Fruit fly (Drosophila melanogaster) whole organism, embryonic: ENCODE data around the gene mbm.

ENCODE experiments used
- CG10209 ChIP-seq: fragments of 200-800 bp; sonication (Bioruptor generic); optimal IDR thresholded peaks from 3 replicates; lab custom pipeline; 2017; ENCODE audit warnings: missing biosample characterization, mild to moderate bottlenecking, missing genetic modification characterization, missing genetic modification reagents
- CG10979 ChIP-seq: fragments of 200-800 bp; sonication (Bioruptor generic); optimal IDR thresholded peaks from 2 replicates; lab custom pipeline; 2018; ENCODE audit warnings: missing biosample characterization, mild to moderate bottlenecking, missing genetic modification characterization, moderate library complexity
- CG12104 ChIP-seq: fragments of 200-800 bp; sonication (Bioruptor generic); optimal IDR thresholded peaks from 3 replicates; lab custom pipeline; 2016; ENCODE audit warnings: missing biosample characterization, missing genetic modification characterization
- CG12744 ChIP-seq: fragments of 200-800 bp; sonication (Bioruptor generic); optimal IDR thresholded peaks from 2 replicates; lab custom pipeline; 2016; ENCODE audit warnings: missing biosample characterization, missing genetic modification characterization
- CG12769 ChIP-seq: fragments of 200-800 bp; sonication (Bioruptor generic); optimal IDR thresholded peaks from 2 replicates; lab custom pipeline; 2019; ENCODE audit warnings: missing biosample characterization, mild to moderate bottlenecking, missing genetic modification characterization, moderate library complexity
- CG13424 ChIP-seq: fragments of 200-800 bp; sonication (Bioruptor generic); optimal IDR thresholded peaks from 2 replicates; lab custom pipeline; 2019; ENCODE audit warnings: missing biosample characterization, mild to moderate bottlenecking, missing genetic modification characterization, moderate library complexity
- CG14860 ChIP-seq: fragments of 200-800 bp; sonication (Bioruptor generic); IDR thresholded peaks from 3 replicates; pipeline ENCODE4 v1.3.6; 2022; ENCODE audit warnings: missing biosample characterization, missing genetic modification characterization; ENCODE audit not compliant: partially characterized antibody
- CG15269 ChIP-seq: fragments of 200-800 bp; sonication (Bioruptor generic); optimal IDR thresholded peaks from 2 replicates; lab custom pipeline; 2018; ENCODE audit warnings: missing biosample characterization, mild to moderate bottlenecking, missing genetic modification characterization, moderate library complexity
- CG1529 ChIP-seq: fragments of 200-800 bp; sonication (Bioruptor generic); optimal IDR thresholded peaks from 3 replicates; lab custom pipeline; 2018; ENCODE audit warnings: missing biosample characterization, missing genetic modification characterization
- CG17186 ChIP-seq: fragments of 200-800 bp; sonication (Bioruptor generic); optimal IDR thresholded peaks from 3 replicates; lab custom pipeline; 2017; ENCODE audit warnings: missing biosample characterization, missing genetic modification reagents, missing genetic modification characterization
- CG17385 ChIP-seq: fragments of 200-800 bp; sonication (Bioruptor generic); optimal IDR thresholded peaks from 3 replicates; lab custom pipeline; 2018; ENCODE audit warnings: missing biosample characterization, mild to moderate bottlenecking, missing genetic modification characterization
- CG1792 ChIP-seq: fragments of 200-800 bp; sonication (Bioruptor generic); optimal IDR thresholded peaks from 2 replicates; lab custom pipeline; 2016; ENCODE audit warnings: missing biosample characterization, missing genetic modification characterization
- CG18599 ChIP-seq: fragments of 200-800 bp; sonication (Bioruptor generic); optimal IDR thresholded peaks from 3 replicates; lab custom pipeline; 2017; ENCODE audit warnings: missing biosample characterization, missing genetic modification characterization, mild to moderate bottlenecking, moderate library complexity, missing genetic modification reagents
- CG2199 ChIP-seq: fragments of 200-800 bp; sonication (Bioruptor generic); IDR thresholded peaks from 3 replicates; pipeline ENCODE4 v1.3.6; 2022; ENCODE audit warnings: missing biosample characterization, missing genetic modification characterization
- CG30020 ChIP-seq: fragments of 200-800 bp; optimal IDR thresholded peaks from 2 replicates; lab custom pipeline; 2019; ENCODE audit warnings: missing biosample characterization, mild to moderate bottlenecking, missing genetic modification characterization, moderate library complexity
- CG31365 ChIP-seq: fragments of 200-800 bp; sonication (Bioruptor generic); optimal IDR thresholded peaks from 2 replicates; lab custom pipeline; 2018; ENCODE audit warnings: missing biosample characterization, mild to moderate bottlenecking, missing genetic modification characterization
- CG31441 ChIP-seq: fragments of 200-800 bp; sonication (Bioruptor generic); IDR thresholded peaks from 2 replicates; pipeline ENCODE4 v1.3.6; 2022; ENCODE audit warnings: missing biosample characterization, missing genetic modification characterization
- CG32772 ChIP-seq: fragments of 200-800 bp; sonication (Bioruptor generic); IDR thresholded peaks from 2 replicates; pipeline ENCODE4 v1.3.6; 2022; ENCODE audit warnings: missing biosample characterization, missing genetic modification characterization
- CG43689 ChIP-seq: fragments of 200-800 bp; sonication (Bioruptor generic); IDR thresholded peaks from 2 replicates; pipeline ENCODE4 v1.3.6; 2022; ENCODE audit warnings: missing biosample characterization, missing genetic modification characterization
- CG6791 ChIP-seq: fragments of 200-800 bp; sonication (Bioruptor generic); IDR thresholded peaks from 3 replicates; pipeline ENCODE4 v1.3.6; 2022; ENCODE audit warnings: missing biosample characterization, missing genetic modification characterization; ENCODE audit not compliant: partially characterized antibody
- CG7745 ChIP-seq: fragments of 200-800 bp; sonication (Bioruptor generic); optimal IDR thresholded peaks from 2 replicates; lab custom pipeline; 2018; ENCODE audit warnings: missing biosample characterization, mild to moderate bottlenecking, missing genetic modification characterization, moderate library complexity
- CG8281 ChIP-seq: fragments of 200-800 bp; sonication (Bioruptor generic); optimal IDR thresholded peaks from 2 replicates; lab custom pipeline; 2018; ENCODE audit warnings: missing biosample characterization, mild to moderate bottlenecking, missing genetic modification characterization, moderate library complexity
- CG9797 ChIP-seq: fragments of 200-800 bp; sonication (Bioruptor generic); optimal IDR thresholded peaks from 3 replicates; lab custom pipeline; 2018; ENCODE audit warnings: missing biosample characterization, mild to moderate bottlenecking, missing genetic modification characterization
- CG9817 ChIP-seq: fragments of 200-800 bp; sonication (Bioruptor generic); optimal IDR thresholded peaks from 2 replicates; lab custom pipeline; 2018; ENCODE audit warnings: missing biosample characterization, mild to moderate bottlenecking, missing genetic modification characterization, moderate library complexity
- CkIIα-i1 ChIP-seq: fragments of 200-800 bp; sonication (Bioruptor generic); IDR thresholded peaks from 2 replicates; pipeline ENCODE4 v1.3.6; 2022; ENCODE audit warnings: missing biosample characterization, missing genetic modification characterization
- Deaf1 ChIP-seq: fragments of 200-800 bp; optimal IDR thresholded peaks from 3 replicates; lab custom pipeline; 2019; ENCODE audit warnings: missing biosample characterization, mild to moderate bottlenecking, missing genetic modification characterization, moderate library complexity
- Dip3 ChIP-seq: fragments of 200-800 bp; sonication (Bioruptor generic); optimal IDR thresholded peaks from 3 replicates; lab custom pipeline; 2016; ENCODE audit warnings: missing biosample characterization, missing genetic modification characterization
- Dref ChIP-seq: fragments of 200-800 bp; sonication (Bioruptor generic); IDR thresholded peaks from 2 replicates; pipeline ENCODE4 v1.3.6; 2022; ENCODE audit warnings: missing biosample characterization, missing genetic modification characterization
- Hr51 ChIP-seq, 2 experiments: fragments of 200-800 bp; sonication (Bioruptor generic); optimal IDR thresholded peaks; 2 replicates in 1 of 2; 3 replicates in 1 of 2; lab custom pipeline; 2016 to 2018; ENCODE audit warnings: missing biosample characterization in 2 of 2, missing genetic modification characterization in 2 of 2, mild to moderate bottlenecking in 1 of 2, moderate library complexity in 1 of 2
- Mad ChIP-seq: fragments of 200-800 bp; sonication (Bioruptor generic); optimal IDR thresholded peaks from 2 replicates; lab custom pipeline; 2016; ENCODE audit warnings: missing biosample characterization, missing genetic modification characterization
- Med ChIP-seq: fragments of 200-800 bp; sonication (Bioruptor generic); peaks from one replicate; lab custom pipeline; 2016; ENCODE audit warnings: missing biosample characterization, missing genetic modification characterization, mild to moderate bottlenecking, inconsistent platforms, moderate library complexity
- NFAT ChIP-seq: fragments of 200-800 bp; sonication (Bioruptor generic); IDR thresholded peaks from 2 replicates; pipeline ENCODE4 v1.3.6; 2022; ENCODE audit warnings: missing biosample characterization, missing genetic modification characterization
- Poxn ChIP-seq: fragments of 200-800 bp; sonication (Bioruptor generic); IDR thresholded peaks from 2 replicates; pipeline ENCODE4 v1.3.6; 2022; ENCODE audit warnings: missing biosample characterization, missing genetic modification characterization
- Rx ChIP-seq: fragments of 200-800 bp; sonication (Bioruptor generic); IDR thresholded peaks from 2 replicates; pipeline ENCODE4 v1.3.6; 2022; ENCODE audit warnings: missing biosample characterization, missing genetic modification characterization
- Six4 ChIP-seq: fragments of 200-800 bp; sonication (Bioruptor generic); optimal IDR thresholded peaks from 2 replicates; lab custom pipeline; 2016; ENCODE audit warnings: missing biosample characterization, missing genetic modification characterization
- YL-1 ChIP-seq: fragments of 200-800 bp; sonication (Bioruptor generic); optimal IDR thresholded peaks from 3 replicates; lab custom pipeline; 2017; ENCODE audit warnings: missing biosample characterization, mild to moderate bottlenecking, missing genetic modification characterization
- cas ChIP-seq: fragments of 200-800 bp; sonication (Bioruptor generic); IDR thresholded peaks from 2 replicates; pipeline ENCODE4 v1.3.6; 2022; ENCODE audit warnings: missing biosample characterization, missing genetic modification characterization
- cg ChIP-seq: fragments of 200-800 bp; sonication (Bioruptor generic); optimal IDR thresholded peaks from 3 replicates; lab custom pipeline; 2019; ENCODE audit warnings: missing biosample characterization, mild to moderate bottlenecking, missing genetic modification characterization, moderate library complexity
- crp ChIP-seq, 2 experiments: fragments of 200-800 bp; sonication (Bioruptor generic); optimal IDR thresholded peaks; 2 replicates in 1 of 2; 3 replicates in 1 of 2; lab custom pipeline; 2017; ENCODE audit warnings: missing biosample characterization in 2 of 2, missing genetic modification characterization in 2 of 2, mild to moderate bottlenecking in 1 of 2, moderate library complexity in 1 of 2
- gcm ChIP-seq: fragments of 200-800 bp; sonication (Bioruptor generic); optimal IDR thresholded peaks from 2 replicates; lab custom pipeline; 2019; ENCODE audit warnings: missing biosample characterization, mild to moderate bottlenecking, missing genetic modification characterization, moderate library complexity
- ind ChIP-seq: fragments of 200-800 bp; sonication (Bioruptor generic); optimal IDR thresholded peaks from 3 replicates; lab custom pipeline; 2016; ENCODE audit warnings: missing biosample characterization, missing genetic modification characterization
- kni ChIP-seq: fragments of 200-800 bp; sonication (Bioruptor generic); optimal IDR thresholded peaks from 3 replicates; lab custom pipeline; 2017; ENCODE audit warnings: mild to moderate bottlenecking, missing biosample characterization, missing genetic modification reagents, missing genetic modification characterization
- lbe ChIP-seq: fragments of 200-800 bp; sonication (Bioruptor generic); optimal IDR thresholded peaks from 2 replicates; lab custom pipeline; 2016; ENCODE audit warnings: missing biosample characterization, mild to moderate bottlenecking, missing genetic modification characterization
- lmd ChIP-seq: fragments of 200-800 bp; sonication (Bioruptor generic); IDR thresholded peaks from 2 replicates; pipeline ENCODE4 v1.3.6; 2022; ENCODE audit warnings: missing biosample characterization, missing genetic modification characterization
- peb ChIP-seq: fragments of 200-800 bp; sonication (Bioruptor generic); IDR thresholded peaks from 2 replicates; pipeline ENCODE4 v1.3.6; 2022; ENCODE audit warnings: missing biosample characterization, missing genetic modification characterization
- pho ChIP-seq: fragments of 200-800 bp; sonication (Bioruptor generic); optimal IDR thresholded peaks from 2 replicates; lab custom pipeline; 2016; ENCODE audit warnings: missing biosample characterization, missing genetic modification characterization
- pum ChIP-seq: fragments of 200-800 bp; sonication (Bioruptor generic); optimal IDR thresholded peaks from 2 replicates; lab custom pipeline; 2016; ENCODE audit warnings: missing biosample characterization, missing genetic modification characterization
- slbo ChIP-seq: fragments of 200-800 bp; sonication (Bioruptor generic); IDR thresholded peaks from 2 replicates; pipeline ENCODE4 v1.3.6; 2022; ENCODE audit warnings: missing biosample characterization, missing genetic modification characterization
- sna ChIP-seq: fragments of 200-800 bp; sonication (Bioruptor generic); IDR thresholded peaks from 2 replicates; pipeline ENCODE4 v1.3.6; 2022; ENCODE audit warnings: missing biosample characterization, missing genetic modification characterization; ENCODE audit not compliant: partially characterized antibody
- sug ChIP-seq: fragments of 200-800 bp; optimal IDR thresholded peaks from 2 replicates; lab custom pipeline; 2019; ENCODE audit warnings: missing biosample characterization, mild to moderate bottlenecking, missing genetic modification characterization, moderate library complexity
- wek ChIP-seq: fragments of 200-800 bp; sonication (Bioruptor generic); optimal IDR thresholded peaks from 3 replicates; lab custom pipeline; 2018; ENCODE audit warnings: missing biosample characterization, mild to moderate bottlenecking, missing genetic modification characterization, moderate library complexity
- zfh2 ChIP-seq: fragments of 200-800 bp; sonication (Bioruptor generic); optimal IDR thresholded peaks from 2 replicates; lab custom pipeline; 2016; ENCODE audit warnings: missing biosample characterization, missing genetic modification characterization

The mbm gene

dm6 chr2L:298285-298644 lies 24.8 kb upstream of the mbm start (continued):
- no peak for TF ChIP-seq CG14860
- TF ChIP-seq CG1529 (GFP tag; lab: Kevin White, UChicago), result no peak
- TF ChIP-seq CG10209 (GFP tag; lab: Kevin White, UChicago), result no peak
- peak; percentile 50 for TF ChIP-seq CG12769 (tag; lab: Kevin White, UChicago)
- no peak for TF ChIP-seq CG12104 (GFP tag; lab: Kevin White, UChicago)
- no peak for TF ChIP-seq NFAT (GFP tag; lab: Robert Waterston, UW)
- TF ChIP-seq CG15269 (tag; lab: Kevin White, UChicago), result no peak
- no peak for TF ChIP-seq Six4 (GFP tag; lab: Kevin White, UChicago)
- TF ChIP-seq CG2199 (GFP tag; lab: Robert Waterston, UW), result no peak
- TF ChIP-seq CG9797 (GFP tag; lab: Kevin White, UChicago), result no peak
- no peak for TF ChIP-seq pho (GFP tag; lab: Kevin White, UChicago)
- no peak for TF ChIP-seq Dref (GFP tag; lab: Robert Waterston, UW)
- TF ChIP-seq CG13424, result no peak
- TF ChIP-seq pum (GFP tag; lab: Kevin White, UChicago), result no peak
- no peak for TF ChIP-seq CG17385 (GFP tag; lab: Kevin White, UChicago)
- TF ChIP-seq Med (GFP tag; lab: Kevin White, UChicago), result peak; percentile 30
- no peak for TF ChIP-seq slbo (GFP tag; lab: Robert Waterston, UW)
- peak; percentile 79 for TF ChIP-seq Deaf1 (tag; lab: Kevin White, UChicago)
- no peak for TF ChIP-seq peb (GFP tag; lab: Robert Waterston, UW)
- no peak for TF ChIP-seq kni (GFP tag; lab: Kevin White, UChicago)
- no peak for TF ChIP-seq Hr51 (GFP tag; optimal IDR thresholded peaks at IDR 0.05; lab: Kevin White, UChicago)
- TF ChIP-seq CG7745 (tag; lab: Kevin White, UChicago), result no peak
- TF ChIP-seq YL-1 (GFP tag; lab: Kevin White, UChicago), result no peak
- TF ChIP-seq Mad (GFP tag; lab: Kevin White, UChicago), result no peak
- no peak for TF ChIP-seq crp (GFP tag; optimal IDR thresholded peaks at IDR 0.05; lab: Kevin White, UChicago)
- TF ChIP-seq CkIIα-i1 (GFP tag; lab: Robert Waterston, UW), result no peak
- no peak for TF ChIP-seq CG31441
- TF ChIP-seq Dip3 (GFP tag; lab: Kevin White, UChicago), result no peak
- TF ChIP-seq cas (GFP tag; lab: Robert Waterston, UW), result no peak
- TF ChIP-seq Poxn, result no peak
- TF ChIP-seq Rx, result no peak
- no peak for TF ChIP-seq lmd (GFP tag; lab: Robert Waterston, UW)
- TF ChIP-seq CG8281 (tag; lab: Kevin White, UChicago), result no peak
- TF ChIP-seq sna, result no peak
- no peak for TF ChIP-seq zfh2 (GFP tag; lab: Kevin White, UChicago)
- no peak for TF ChIP-seq CG1792
- TF ChIP-seq wek, result no peak
- no peak for TF ChIP-seq CG31365
- TF ChIP-seq CG12744 (GFP tag; lab: Kevin White, UChicago), result no peak
- no peak for TF ChIP-seq ind (GFP tag; lab: Kevin White, UChicago)
- TF ChIP-seq sug (tag; lab: Kevin White, UChicago), result peak; percentile 81
- no peak for TF ChIP-seq CG32772 (GFP tag; lab: Robert Waterston, UW)
- no peak for TF ChIP-seq CG9817 (tag; lab: Kevin White, UChicago)
- no peak for TF ChIP-seq lbe (GFP tag; lab: Kevin White, UChicago)
- TF ChIP-seq CG17186 (GFP tag; lab: Kevin White, UChicago), result no peak
- no peak for TF ChIP-seq cg (GFP tag; lab: Kevin White, UChicago)
- TF ChIP-seq CG30020 (tag; lab: Kevin White, UChicago), result no peak
- TF ChIP-seq gcm (GFP tag; lab: Kevin White, UChicago), result no peak
- no peak for TF ChIP-seq CG6791
- no peak for TF ChIP-seq CG18599 (GFP tag; lab: Kevin White, UChicago)
- TF ChIP-seq CG10979 (tag; lab: Kevin White, UChicago), result no peak
- TF ChIP-seq CG43689 (GFP tag; lab: Robert Waterston, UW), result no peak
